Fruit fly (Drosophila melanogaster) whole organism, embryonic: ENCODE data around the gene Tasp1.

ENCODE experiments used
- Bteb2 ChIP-seq: fragments of 200-800 bp; sonication (Bioruptor generic); optimal IDR thresholded peaks from 2 replicates; lab custom pipeline; 2016; ENCODE audit warnings: missing biosample characterization, missing genetic modification characterization
- CG1024 ChIP-seq: fragments of 200-800 bp; sonication (Bioruptor generic); IDR thresholded peaks from 2 replicates; pipeline ENCODE4 v1.3.6; 2022; ENCODE audit warnings: missing biosample characterization, missing genetic modification characterization
- CG10565 ChIP-seq: fragments of 200-800 bp; sonication (Bioruptor generic); optimal IDR thresholded peaks from 3 replicates; lab custom pipeline; 2016; ENCODE audit warnings: missing biosample characterization, mild to moderate bottlenecking, missing genetic modification characterization
- CG10979 ChIP-seq: fragments of 200-800 bp; sonication (Bioruptor generic); optimal IDR thresholded peaks from 2 replicates; lab custom pipeline; 2018; ENCODE audit warnings: missing biosample characterization, mild to moderate bottlenecking, missing genetic modification characterization, moderate library complexity
- CG11085 ChIP-seq: fragments of 200-800 bp; sonication (Bioruptor generic); IDR thresholded peaks from 2 replicates; pipeline ENCODE4 v1.3.6; 2022; ENCODE audit warnings: missing biosample characterization, missing genetic modification characterization
- CG11093 ChIP-seq: fragments of 200-800 bp; sonication (Bioruptor generic); IDR thresholded peaks from 3 replicates; pipeline ENCODE4 v1.3.6; 2022; ENCODE audit warnings: missing biosample characterization, missing genetic modification characterization
- CG12942 ChIP-seq: fragments of 200-800 bp; sonication (Bioruptor generic); optimal IDR thresholded peaks from 3 replicates; lab custom pipeline; 2016; ENCODE audit warnings: missing biosample characterization, missing genetic modification characterization
- CG15073 ChIP-seq: fragments of 200-800 bp; sonication (Bioruptor generic); optimal IDR thresholded peaks from 2 replicates; lab custom pipeline; 2016; ENCODE audit warnings: missing biosample characterization, missing genetic modification characterization
- CG15269 ChIP-seq: fragments of 200-800 bp; sonication (Bioruptor generic); optimal IDR thresholded peaks from 2 replicates; lab custom pipeline; 2018; ENCODE audit warnings: missing biosample characterization, mild to moderate bottlenecking, missing genetic modification characterization, moderate library complexity
- CG17359 ChIP-seq: fragments of 200-800 bp; sonication (Bioruptor generic); optimal IDR thresholded peaks from 3 replicates; lab custom pipeline; 2018; ENCODE audit warnings: missing biosample characterization, mild to moderate bottlenecking, missing genetic modification characterization, moderate library complexity
- CG17568 ChIP-seq: fragments of 200-800 bp; sonication (Bioruptor generic); optimal IDR thresholded peaks from 2 replicates; lab custom pipeline; 2018; ENCODE audit warnings: missing biosample characterization, mild to moderate bottlenecking, missing genetic modification characterization, moderate library complexity
- CG2199 ChIP-seq: fragments of 200-800 bp; sonication (Bioruptor generic); IDR thresholded peaks from 3 replicates; pipeline ENCODE4 v1.3.6; 2022; ENCODE audit warnings: missing biosample characterization, missing genetic modification characterization
- CG3726 ChIP-seq: fragments of 200-800 bp; sonication (Bioruptor generic); IDR thresholded peaks from 3 replicates; pipeline ENCODE4, ENCODE4 v1.3.6; 2022; ENCODE audit warnings: missing biosample characterization, missing genetic modification characterization
- CG8359 ChIP-seq: fragments of 200-800 bp; sonication (Bioruptor generic); optimal IDR thresholded peaks from 2 replicates; lab custom pipeline; 2017; ENCODE audit warnings: missing biosample characterization, mild to moderate bottlenecking, missing genetic modification characterization, borderline replicate concordance
- CG8924 ChIP-seq: fragments of 200-800 bp; optimal IDR thresholded peaks from 3 replicates; lab custom pipeline; 2019; ENCODE audit warnings: missing biosample characterization, mild to moderate bottlenecking, missing genetic modification characterization, moderate library complexity
- CG9437 ChIP-seq: fragments of 200-800 bp; sonication (Bioruptor generic); optimal IDR thresholded peaks from 2 replicates; lab custom pipeline; 2018; ENCODE audit warnings: missing biosample characterization, mild to moderate bottlenecking, missing genetic modification characterization
- Lhr ChIP-seq: fragments of 200-800 bp; sonication (Bioruptor generic); optimal IDR thresholded peaks from 3 replicates; lab custom pipeline; 2017; ENCODE audit warnings: mild to moderate bottlenecking, missing biosample characterization, missing genetic modification reagents, missing genetic modification characterization
- MBD-R2 ChIP-seq: fragments of 200-800 bp; sonication (Bioruptor generic); IDR thresholded peaks from 2 replicates; pipeline ENCODE4 v1.3.6; 2022; ENCODE audit warnings: missing biosample characterization, missing genetic modification characterization
- MESR4 ChIP-seq: fragments of 200-800 bp; sonication (Bioruptor generic); optimal IDR thresholded peaks from 2 replicates; lab custom pipeline; 2018; ENCODE audit warnings: missing biosample characterization, mild to moderate bottlenecking, missing genetic modification characterization, moderate library complexity
- Myb ChIP-seq: fragments of 200-800 bp; sonication (Bioruptor generic); optimal IDR thresholded peaks from 2 replicates; lab custom pipeline; 2016; ENCODE audit warnings: missing biosample characterization, missing genetic modification characterization
- Nf-YB ChIP-seq: fragments of 200-800 bp; sonication (Bioruptor generic); optimal IDR thresholded peaks from 3 replicates; lab custom pipeline; 2019; ENCODE audit warnings: missing biosample characterization, mild to moderate bottlenecking, missing genetic modification characterization, moderate library complexity
- Optix ChIP-seq: fragments of 200-800 bp; sonication (Bioruptor generic); IDR thresholded peaks from 3 replicates; pipeline ENCODE4 v1.3.6; 2022; ENCODE audit warnings: missing biosample characterization, missing genetic modification characterization
- Sox100B ChIP-seq: fragments of 200-800 bp; sonication (Bioruptor generic); optimal IDR thresholded peaks from 3 replicates; lab custom pipeline; 2018; ENCODE audit warnings: missing biosample characterization, mild to moderate bottlenecking, missing genetic modification characterization
- Sox102F ChIP-seq: fragments of 200-800 bp; sonication (Bioruptor generic); optimal IDR thresholded peaks from 2 replicates; lab custom pipeline; 2018; ENCODE audit warnings: missing biosample characterization, mild to moderate bottlenecking, missing genetic modification characterization, moderate library complexity
- Trl ChIP-seq, 3 experiments: fragments of >200 bp in 2 of 3; fragments of 200-800 bp in 1 of 3; sonication (Bioruptor generic) in 1 of 3; optimal IDR thresholded peaks; 2 replicates in 1 of 3; 3 replicates in 2 of 3; lab custom pipeline; 2016 to 2017; ENCODE audit warnings: missing biosample characterization in 1 of 3, missing genetic modification characterization in 1 of 3
- bab2 ChIP-seq: fragments of 200-800 bp; sonication (Bioruptor generic); optimal IDR thresholded peaks from 2 replicates; lab custom pipeline; 2016; ENCODE audit warnings: missing biosample characterization, missing genetic modification characterization
- bbx ChIP-seq: fragments of 200-800 bp; sonication (Bioruptor generic); IDR thresholded peaks from 2 replicates; pipeline ENCODE4 v1.3.6; 2022; ENCODE audit warnings: missing biosample characterization, missing genetic modification characterization; ENCODE audit not compliant: partially characterized antibody
- cato ChIP-seq: fragments of 200-800 bp; sonication (Bioruptor generic); optimal IDR thresholded peaks from 2 replicates; lab custom pipeline; 2016; ENCODE audit warnings: missing biosample characterization, missing genetic modification characterization, borderline replicate concordance
- cg ChIP-seq: fragments of 200-800 bp; sonication (Bioruptor generic); optimal IDR thresholded peaks from 3 replicates; lab custom pipeline; 2019; ENCODE audit warnings: missing biosample characterization, mild to moderate bottlenecking, missing genetic modification characterization, moderate library complexity
- ci ChIP-seq: fragments of 200-800 bp; sonication (Bioruptor generic); IDR thresholded peaks from 3 replicates; pipeline ENCODE4 v1.3.6; 2022; ENCODE audit warnings: missing biosample characterization, missing genetic modification characterization
- exex ChIP-seq: fragments of 200-800 bp; sonication (Bioruptor generic); optimal IDR thresholded peaks from 4 replicates; lab custom pipeline; 2018; ENCODE audit warnings: missing biosample characterization, mild to moderate bottlenecking, missing genetic modification characterization, moderate library complexity
- ken ChIP-seq: fragments of 200-800 bp; sonication (Bioruptor generic); IDR thresholded peaks from 3 replicates; pipeline ENCODE4 v1.3.6; 2022; ENCODE audit warnings: missing biosample characterization, missing genetic modification characterization
- lbe ChIP-seq: fragments of 200-800 bp; sonication (Bioruptor generic); optimal IDR thresholded peaks from 2 replicates; lab custom pipeline; 2016; ENCODE audit warnings: missing biosample characterization, mild to moderate bottlenecking, missing genetic modification characterization
- pzg ChIP-seq: fragments of 200-800 bp; sonication (Bioruptor generic); optimal IDR thresholded peaks from 3 replicates; lab custom pipeline; 2018; ENCODE audit warnings: missing biosample characterization, mild to moderate bottlenecking, missing genetic modification characterization, moderate library complexity
- sc ChIP-seq, 3 experiments: fragments of >200 bp in 2 of 3; fragments of 200-800 bp in 1 of 3; sonication (Bioruptor generic) in 1 of 3; optimal IDR thresholded peaks; 2 replicates in 2 of 3; 3 replicates in 1 of 3; lab custom pipeline; 2017; ENCODE audit warnings: mild to moderate bottlenecking in 1 of 3, missing biosample characterization in 1 of 3, missing genetic modification characterization in 1 of 3, missing genetic modification reagents in 1 of 3
- slp2 ChIP-seq: fragments of 200-800 bp; sonication (Bioruptor generic); optimal IDR thresholded peaks from 2 replicates; lab custom pipeline; 2016; ENCODE audit warnings: missing biosample characterization, missing genetic modification characterization
- sr ChIP-seq: fragments of 200-800 bp; sonication (Bioruptor generic); IDR thresholded peaks from 3 replicates; pipeline ENCODE4 v1.3.6; 2022; ENCODE audit warnings: missing biosample characterization, missing genetic modification characterization
- stwl ChIP-seq: fragments of 200-800 bp; sonication (Bioruptor generic); optimal IDR thresholded peaks from 3 replicates; lab custom pipeline; 2018; ENCODE audit warnings: missing biosample characterization, mild to moderate bottlenecking, missing genetic modification characterization, moderate library complexity
- tio ChIP-seq: fragments of 200-800 bp; sonication (Bioruptor generic); optimal IDR thresholded peaks from 2 replicates; lab custom pipeline; 2017; ENCODE audit warnings: missing biosample characterization, missing genetic modification characterization, inconsistent platforms
- trem ChIP-seq: fragments of 200-800 bp; optimal IDR thresholded peaks from 3 replicates; lab custom pipeline; 2019; ENCODE audit warnings: missing biosample characterization, mild to moderate bottlenecking, missing genetic modification characterization, moderate library complexity
- vfl ChIP-seq: fragments of 200-800 bp; sonication (Bioruptor generic); optimal IDR thresholded peaks from 2 replicates; lab custom pipeline; 2016; ENCODE audit warnings: missing biosample characterization, missing genetic modification characterization
- zf30C ChIP-seq: fragments of 200-800 bp; sonication (Bioruptor generic); optimal IDR thresholded peaks from 3 replicates; lab custom pipeline; 2018; ENCODE audit warnings: missing biosample characterization, mild to moderate bottlenecking, missing genetic modification characterization

The Tasp1 gene

dm6 chr3L:16100059-16100458 lies 12.7 kb upstream of the Tasp1 start, which contains the start of gene IleRS-m (continued):
- TF ChIP-seq Sox102F (GFP tag; lab: Kevin White, UChicago) (no peak), MBD-R2 (GFP tag; lab: Robert Waterston, UW) (peak; percentile 76), CG10979 (tag; lab: Kevin White, UChicago) (no peak), CG1024 (GFP tag; lab: Robert Waterston, UW) (no peak), ci (GFP tag; lab: Robert Waterston, UW) (no peak), bab2 (no peak), lbe (GFP tag; lab: Kevin White, UChicago) (no peak), CG8359 (GFP tag; lab: Kevin White, UChicago) (no peak), trem (tag; lab: Kevin White, UChicago) (no peak), Nf-YB (no peak), CG10565 (GFP tag; lab: Kevin White, UChicago) (no peak), CG3726 (no peak), bbx (no peak; the same call in 1 of the 2 replicates), Lhr (no peak), stwl (tag; lab: Kevin White, UChicago) (no peak), Bteb2 (GFP tag; lab: Kevin White, UChicago) (no peak), CG2199 (no peak), CG15073 (GFP tag; lab: Kevin White, UChicago) (no peak), CG17568 (GFP tag; lab: Kevin White, UChicago) (no peak), Sox100B (no peak), slp2 (no peak), ken (no peak), sr (GFP tag; lab: Robert Waterston, UW) (no peak), tio (GFP tag; lab: Kevin White, UChicago) (no peak), CG11093 (no peak), Optix (GFP tag; lab: Robert Waterston, UW) (no peak), exex (tag; lab: Kevin White, UChicago) (no peak), MESR4 (GFP tag; lab: Kevin White, UChicago) (peak; percentile 20), Myb (no peak), zf30C (GFP tag; lab: Kevin White, UChicago) (no peak), pzg (GFP tag; lab: Kevin White, UChicago) (peak; percentile 39), CG8924 (tag; lab: Kevin White, UChicago) (no peak), CG9437 (peak; percentile 98), CG11085 (no peak), CG15269 (tag; lab: Kevin White, UChicago) (no peak)
- TF ChIP-seq, all 482 proteins: peak for 12

DNA sequence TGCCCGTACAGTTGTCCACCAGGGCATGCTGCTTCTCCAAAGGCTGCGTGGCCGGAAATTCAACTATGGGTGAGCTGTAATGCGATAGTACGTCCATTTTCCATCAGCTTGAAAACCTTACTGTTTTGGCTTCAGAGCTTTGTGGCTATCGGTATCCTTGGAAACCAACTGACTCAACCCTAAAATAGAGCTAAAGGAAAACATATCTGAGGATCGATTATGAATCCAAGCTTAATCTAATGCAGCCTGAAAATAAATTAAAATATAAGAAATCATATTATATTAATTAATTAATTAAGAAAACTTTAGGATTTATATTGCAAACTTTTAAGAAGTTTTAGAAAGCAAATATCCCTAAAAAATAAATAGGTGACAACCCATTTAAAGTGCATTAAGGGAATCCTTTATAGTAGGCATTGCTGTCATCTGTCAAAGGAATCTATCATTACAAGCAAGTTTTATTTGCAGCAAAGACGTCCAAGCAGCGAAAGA lies 10.1 kb upstream of the Tasp1 start, which contains the start of the genes CG13074 and ATPsynbetaL:
CG13074 (minus strand) TSS at position 101 of the 492 bp plus-strand sequence.
ATPsynbetaL (plus strand) TSS at position 442 of the 492 bp plus-strand sequence.
- TF ChIP-seq cg (GFP tag; lab: Kevin White, UChicago) (no peak), cato (GFP tag; lab: Kevin White, UChicago) (no peak), vfl (GFP tag; lab: Kevin White, UChicago) (no peak), CG17359 (no peak), CG12942 (no peak), Trl (optimal IDR thresholded peaks at IDR 0.05; lab: Kevin White, UChicago) (no peak), Trl (GFP tag; optimal IDR thresholded peaks at IDR 0.05; lab: Kevin White, UChicago) (no peak), sc (optimal IDR thresholded peaks at IDR 0.05; lab: Kevin White, UChicago) (no peak), sc (GFP tag; optimal IDR thresholded peaks at IDR 0.05; lab: Kevin White, UChicago) (no peak)
